Worm (Caenorhabditis elegans) whole organism, young adult: ENCODE measurements around the gene F40H3.3.

Experiments used
- B0035.1 ChIP-seq: sonication (generic microtip); optimal IDR thresholded peaks from 2 replicates; lab custom pipeline; 2016; ENCODE audit warnings: missing genetic modification characterization, mild to moderate bottlenecking, missing compliant biosample characterization, missing genotype, missing genetic modification reagents
- D2030.7 ChIP-seq: fragments of 200-800 bp; sonication (Bioruptor generic); IDR thresholded peaks from 2 replicates; pipeline ENCODE4 v1.3.6; 2022; ENCODE audit warnings: missing genetic modification reagents, missing genetic modification characterization, missing compliant biosample characterization
- F23B12.7 ChIP-seq: sonication (generic microtip); optimal IDR thresholded peaks from 2 replicates; lab custom pipeline; 2017; ENCODE audit warnings: missing genetic modification characterization, mild to moderate bottlenecking, missing compliant biosample characterization, antibody characterized with exemption, moderate library complexity; ENCODE audit not compliant: insufficient read depth
- F33H1.4 ChIP-seq: fragments of 200-800 bp; sonication (Bioruptor generic); IDR thresholded peaks from 2 replicates; pipeline ENCODE4 v1.3.6; 2022; ENCODE audit warnings: missing genetic modification reagents, missing genetic modification characterization, missing compliant biosample characterization
- F49E8.2 ChIP-seq: sonication (generic microtip); optimal IDR thresholded peaks from 3 replicates; lab custom pipeline; 2017; ENCODE audit warnings: missing genetic modification characterization, mild to moderate bottlenecking, missing compliant biosample characterization, antibody characterized with exemption, moderate library complexity; ENCODE audit not compliant: insufficient read depth
- F52B5.7 ChIP-seq: sonication (generic microtip); optimal IDR thresholded peaks from 2 replicates; lab custom pipeline; 2016; ENCODE audit warnings: mild to moderate bottlenecking, missing genetic modification characterization, missing compliant biosample characterization
- K12H6.12 ChIP-seq: fragments of 200-800 bp; sonication (Bioruptor generic); optimal IDR thresholded peaks from 2 replicates; lab custom pipeline; 2018; ENCODE audit warnings: mild to moderate bottlenecking, missing genetic modification characterization, missing compliant biosample characterization
- T07F8.4 ChIP-seq: sonication (generic microtip); optimal IDR thresholded peaks from 2 replicates; lab custom pipeline; 2016; ENCODE audit warnings: mild to moderate bottlenecking, missing genetic modification characterization, moderate library complexity, missing compliant biosample characterization
- Y53G8AR.9 ChIP-seq: fragments of 200-800 bp; sonication (Bioruptor generic); conservative IDR thresholded peaks from 2 replicates; pipeline ENCODE4 v1.3.6; 2022; ENCODE audit warnings: missing genetic modification reagents, missing genetic modification characterization, missing compliant biosample characterization
- Y79H2A.3 ChIP-seq: fragments of 200-800 bp; sonication (Bioruptor generic); conservative IDR thresholded peaks from 2 replicates; pipeline ENCODE4 v1.3.6; 2022; ENCODE audit warnings: missing genetic modification reagents, missing genetic modification characterization, missing compliant biosample characterization
- attf-6 ChIP-seq: fragments of 200-800 bp; sonication (Bioruptor generic); IDR thresholded peaks from 2 replicates; pipeline ENCODE4 v1.3.6; 2022; ENCODE audit warnings: missing genetic modification reagents, missing genetic modification characterization, missing compliant biosample characterization
- bed-1 ChIP-seq: fragments of 200-800 bp; sonication (Bioruptor generic); IDR thresholded peaks from 2 replicates; pipeline ENCODE4 v1.3.6; 2022; ENCODE audit warnings: missing genetic modification reagents, missing genetic modification characterization, missing compliant biosample characterization
- bed-2 ChIP-seq: fragments of 200-800 bp; sonication (Bioruptor generic); IDR thresholded peaks from 2 replicates; pipeline ENCODE4 v1.3.6; 2022; ENCODE audit warnings: missing genetic modification reagents, missing genetic modification characterization, missing compliant biosample characterization
- ceh-79 ChIP-seq: sonication (generic microtip); optimal IDR thresholded peaks from 2 replicates; lab custom pipeline; 2017; ENCODE audit warnings: mild to moderate bottlenecking, missing genetic modification characterization, missing compliant biosample characterization
- ceh-91 ChIP-seq: fragments of 200-800 bp; sonication (Bioruptor generic); IDR thresholded peaks from 2 replicates; pipeline ENCODE4 v1.3.6; 2022; ENCODE audit warnings: missing genetic modification reagents, missing genetic modification characterization, missing compliant biosample characterization
- dpl-1 ChIP-seq: fragments of 150-350 bp; optimal IDR thresholded peaks from 2 replicates; lab custom pipeline; 2014; ENCODE audit warnings: missing biosample characterization, missing genetic modification reagents, missing genetic modification characterization
- efl-1 ChIP-seq: fragments of 150-350 bp; optimal IDR thresholded peaks from 2 replicates; lab custom pipeline; 2014; ENCODE audit warnings: missing biosample characterization, missing genetic modification reagents, missing genetic modification characterization
- egl-18 ChIP-seq: fragments of 200-800 bp; sonication (Bioruptor generic); IDR thresholded peaks from 2 replicates; pipeline ENCODE4 v1.3.6; 2022; ENCODE audit warnings: missing genetic modification reagents, missing genetic modification characterization, missing compliant biosample characterization
- fkh-3 ChIP-seq: sonication (generic microtip); optimal IDR thresholded peaks from 2 replicates; lab custom pipeline; 2016; ENCODE audit warnings: mild to moderate bottlenecking, missing genetic modification characterization, missing compliant biosample characterization
- hlh-26 ChIP-seq: fragments of 200-800 bp; sonication (Bioruptor generic); conservative IDR thresholded peaks from 2 replicates; pipeline ENCODE4 v1.3.6; 2022; ENCODE audit warnings: missing genetic modification reagents, missing genetic modification characterization, missing compliant biosample characterization
- let-607 ChIP-seq, 2 experiments: fragments of 200-800 bp in 1 of 2; sonication (Bioruptor generic) in 1 of 2; sonication (generic microtip) in 1 of 2; optimal IDR thresholded peaks; 2 replicates each; lab custom pipeline; 2016 to 2018; ENCODE audit warnings: mild to moderate bottlenecking in 2 of 2, missing compliant biosample characterization in 2 of 2, missing genetic modification characterization in 2 of 2, moderate library complexity in 2 of 2, missing genotype in 1 of 2
- lin-54 ChIP-seq: fragments of 200-800 bp; sonication (Bioruptor generic); optimal IDR thresholded peaks from 2 replicates; lab custom pipeline; 2018; ENCODE audit warnings: mild to moderate bottlenecking, missing genetic modification characterization, missing compliant biosample characterization
- lsl-1 ChIP-seq: fragments of 200-800 bp; sonication (Bioruptor generic); optimal IDR thresholded peaks from 2 replicates; lab custom pipeline; 2018; ENCODE audit warnings: mild to moderate bottlenecking, missing genetic modification characterization, moderate library complexity, missing compliant biosample characterization
- madf-3 ChIP-seq: fragments of 200-800 bp; sonication (Bioruptor generic); IDR thresholded peaks from 2 replicates; pipeline ENCODE4 v1.3.6; 2022; ENCODE audit warnings: missing genetic modification reagents, missing genetic modification characterization, missing compliant biosample characterization
- madf-6 ChIP-seq: fragments of 200-800 bp; sonication (Bioruptor generic); IDR thresholded peaks from 2 replicates; pipeline ENCODE4 v1.3.6; 2022; ENCODE audit warnings: missing genetic modification reagents, missing genetic modification characterization, missing compliant biosample characterization
- madf-8 ChIP-seq: fragments of 200-800 bp; sonication (Bioruptor generic); conservative IDR thresholded peaks from 2 replicates; pipeline ENCODE4 v1.3.6; 2022; ENCODE audit warnings: missing genetic modification reagents, missing genetic modification characterization, missing compliant biosample characterization
- mxl-1 ChIP-seq: sonication (generic microtip); optimal IDR thresholded peaks from 2 replicates; lab custom pipeline; 2016; ENCODE audit warnings: missing genetic modification characterization, missing compliant biosample characterization
- nfya-1 ChIP-seq: sonication (generic microtip); optimal IDR thresholded peaks from 2 replicates; lab custom pipeline; 2017; ENCODE audit warnings: antibody characterized with exemption, missing compliant biosample characterization, missing genetic modification characterization, borderline replicate concordance; ENCODE audit not compliant: insufficient read depth
- pha-4 ChIP-seq: fragments of 150-350 bp; sonication (generic microtip); optimal IDR thresholded peaks from 2 replicates; lab custom pipeline; 2014; ENCODE audit warnings: missing biosample characterization, missing genetic modification reagents, missing genetic modification characterization
- rpc-1 ChIP-seq, 2 experiments: fragments of 150-350 bp in 1 of 2; sonication (generic microtip) in 1 of 2; optimal IDR thresholded peaks; 2 replicates each; lab custom pipeline; 2014 to 2018; ENCODE audit warnings: missing biosample characterization in 1 of 2, missing genetic modification characterization in 1 of 2, missing genetic modification reagents in 1 of 2, missing genotype in 1 of 2
- sdz-38 ChIP-seq: sonication (generic microtip); optimal IDR thresholded peaks from 2 replicates; lab custom pipeline; 2016; ENCODE audit warnings: missing genotype, missing genetic modification characterization, missing compliant biosample characterization
- snpc-4 ChIP-seq, 5 experiments: fragments of 150-350 bp in 1 of 5; sonication (generic microtip) in 4 of 5; optimal IDR thresholded peaks; 2 replicates each; lab custom pipeline; 2014 to 2018; ENCODE audit warnings: missing genetic modification characterization in 5 of 5, missing biosample characterization in 3 of 5, antibody characterized with exemption in 2 of 5, mild to moderate bottlenecking in 2 of 5, missing compliant biosample characterization in 2 of 5, missing genotype in 2 of 5, moderate library complexity in 2 of 5, missing genetic modification reagents in 1 of 5
- somi-1 ChIP-seq: fragments of 200-800 bp; sonication (Bioruptor generic); optimal IDR thresholded peaks from 2 replicates; lab custom pipeline; 2018; ENCODE audit warnings: mild to moderate bottlenecking, missing genetic modification characterization, missing compliant biosample characterization
- sptf-2 ChIP-seq: fragments of 200-800 bp; sonication (Bioruptor generic); optimal IDR thresholded peaks from 2 replicates; lab custom pipeline; 2018; ENCODE audit warnings: mild to moderate bottlenecking, missing genetic modification characterization, missing compliant biosample characterization
- tbp1 ChIP-seq: fragments of 200-800 bp; sonication (Bioruptor generic); optimal IDR thresholded peaks from 2 replicates; lab custom pipeline; 2018; ENCODE audit warnings: mild to moderate bottlenecking, missing genetic modification characterization, missing compliant biosample characterization
- unc-130 ChIP-seq: sonication (generic microtip); optimal IDR thresholded peaks from 2 replicates; lab custom pipeline; 2016; ENCODE audit warnings: missing genetic modification reagents, missing genetic modification characterization, missing compliant biosample characterization
- xnd-1 ChIP-seq: sonication (generic microtip); optimal IDR thresholded peaks from 2 replicates; lab custom pipeline; 2016; ENCODE audit warnings: missing genotype, missing genetic modification reagents, missing genetic modification characterization, missing compliant biosample characterization

F40H3.3 gene

DNA sequence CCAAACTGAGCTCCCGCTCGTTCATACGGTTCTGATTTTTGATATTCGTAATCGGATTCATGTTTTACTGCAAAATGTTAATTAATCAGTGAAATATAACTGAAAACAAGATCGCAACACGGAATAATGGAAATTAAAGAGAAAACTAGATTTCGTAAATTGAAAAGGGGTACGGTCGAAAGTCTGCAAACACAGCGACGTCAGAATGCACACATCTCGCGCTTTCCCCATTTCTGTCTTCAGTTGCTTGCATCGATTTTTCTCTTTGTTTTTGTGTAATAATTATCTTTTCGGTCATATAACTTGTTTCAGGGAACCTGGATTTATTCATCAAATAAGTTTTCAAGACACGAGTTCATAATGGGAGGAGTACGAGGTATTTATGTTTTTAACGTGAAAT, 25.6 kb downstream of the F40H3.3 start, which contains the start of the genes rbmx-2 and C30B5.2 (continued):
- TF ChIP-seq egl-18 (GFP tag; lab: Robert Waterston, UW) (no peak), let-607 (tag; optimal IDR thresholded peaks at IDR 0.05; lab: Kevin White, UChicago) (no peak), somi-1 (GFP tag; lab: Kevin White, UChicago) (no peak), mxl-1 (tag; lab: Kevin White, UChicago) (no peak), bed-1 (GFP tag; lab: Robert Waterston, UW) (no peak), K12H6.12 (no peak), B0035.1 (tag; lab: Kevin White, UChicago) (no peak), lin-54 (GFP tag; lab: Kevin White, UChicago) (no peak), snpc-4 (GFP tag; optimal IDR thresholded peaks at IDR 0.05; lab: Kevin White, UChicago) (no peak), snpc-4 (tag; optimal IDR thresholded peaks at IDR 0.05; lab: Kevin White, UChicago) (no peak), F49E8.2 (tag; lab: Kevin White, UChicago) (no peak), sdz-38 (tag; lab: Kevin White, UChicago) (no peak), efl-1 (GFP tag; lab: Kevin White, UChicago) (no peak), fkh-3 (tag; lab: Kevin White, UChicago) (no peak), bed-2 (GFP tag; lab: Robert Waterston, UW) (no peak), tbp1 (GFP tag; lab: Kevin White, UChicago) (peak; percentile 24), Y53G8AR.9 (GFP tag; lab: Robert Waterston, UW) (no peak)

- TF ChIP-seq F23B12.7 (tag; lab: Kevin White, UChicago) (peak; percentile 54), dpl-1 (peak; percentile 62), lin-54 (GFP tag; lab: Kevin White, UChicago) (peak; percentile 54), rpc-1 (optimal IDR thresholded peaks at IDR 0.05; lab: Kevin White, UChicago) (no peak), rpc-1 (tag; optimal IDR thresholded peaks at IDR 0.05; lab: Kevin White, UChicago) (no peak), madf-6 (GFP tag; lab: Robert Waterston, UW) (peak; percentile 89), efl-1 (GFP tag; lab: Kevin White, UChicago) (peak; percentile 89), F52B5.7 (tag; lab: Kevin White, UChicago) (no peak), nfya-1 (no peak), lsl-1 (GFP tag; lab: Kevin White, UChicago) (peak; percentile 86), attf-6 (GFP tag; lab: Robert Waterston, UW) (no peak), madf-3 (0 out of 2 replicates have a peak, but pooled peaks have one; percentile 33), D2030.7 (GFP tag; lab: Robert Waterston, UW) (peak; percentile 53), unc-130 (peak; percentile 2), xnd-1 (tag; lab: Kevin White, UChicago) (peak; percentile 68), pha-4 (tag; lab: Kevin White, UChicago) (no peak), egl-18 (GFP tag; lab: Robert Waterston, UW) (no peak), hlh-26 (GFP tag; lab: Robert Waterston, UW) (no peak), sptf-2 (no peak), T07F8.4 (tag; lab: Kevin White, UChicago) (no peak), Y79H2A.3 (GFP tag; lab: Robert Waterston, UW) (no peak), F33H1.4 (GFP tag; lab: Robert Waterston, UW) (peak; percentile 86), madf-8 (peak; percentile 71), ceh-91 (GFP tag; lab: Robert Waterston, UW) (peak; percentile 40; the same call in 1 of the 2 replicates), ceh-79 (no peak)
- TF ChIP-seq, all 124 proteins: peak for 13
Observed at ce11 chrII:6198468-6198867, 27.2 kb downstream of the F40H3.3 start, which contains the start of gene szy-4. Gene szy-4, plus strand, starts transcription at chrII:6198696.
